Fruit fly (Drosophila melanogaster) whole organism, embryonic: Measurements from ENCODE around the gene CG10413.
A peak's percentile ranks its signal among the peaks of the same experiment; 100 is the strongest.

Experiments
- ATbp ChIP-seq: fragments of 200-800 bp; sonication (Bioruptor generic); optimal IDR thresholded peaks from 2 replicates; lab custom pipeline; 2017; ENCODE audit warnings: missing biosample characterization, mild to moderate bottlenecking, missing genetic modification characterization, missing genetic modification reagents
- B-H1 ChIP-seq: fragments of 200-800 bp; sonication (Bioruptor generic); IDR thresholded peaks from 3 replicates; pipeline ENCODE4 v1.3.6; 2022; ENCODE audit warnings: missing biosample characterization, missing genetic modification characterization
- CG1024 ChIP-seq: fragments of 200-800 bp; sonication (Bioruptor generic); IDR thresholded peaks from 2 replicates; pipeline ENCODE4 v1.3.6; 2022; ENCODE audit warnings: missing biosample characterization, missing genetic modification characterization
- CG10274 ChIP-seq: fragments of 200-800 bp; sonication (Bioruptor generic); optimal IDR thresholded peaks from 3 replicates; lab custom pipeline; 2017; ENCODE audit warnings: missing biosample characterization, mild to moderate bottlenecking, missing genetic modification characterization
- CG13296 ChIP-seq: fragments of 200-800 bp; sonication (Bioruptor generic); optimal IDR thresholded peaks from 3 replicates; lab custom pipeline; 2018; ENCODE audit warnings: missing biosample characterization, mild to moderate bottlenecking, missing genetic modification characterization
- CG14441 ChIP-seq: fragments of 200-800 bp; sonication (Bioruptor generic); IDR thresholded peaks from 2 replicates; pipeline ENCODE4 v1.3.6; 2022; ENCODE audit warnings: missing biosample characterization, missing genetic modification characterization
- CG14965 ChIP-seq: fragments of 200-800 bp; sonication (Bioruptor generic); optimal IDR thresholded peaks from 2 replicates; lab custom pipeline; 2016; ENCODE audit warnings: missing biosample characterization, missing genetic modification characterization, borderline replicate concordance
- CG15479 ChIP-seq: fragments of 200-800 bp; sonication (Bioruptor generic); optimal IDR thresholded peaks from 3 replicates; lab custom pipeline; 2019; ENCODE audit warnings: missing biosample characterization, mild to moderate bottlenecking, missing genetic modification characterization, moderate library complexity
- CG17361 ChIP-seq: fragments of 200-800 bp; sonication (Bioruptor generic); IDR thresholded peaks from 3 replicates; pipeline ENCODE4 v1.3.6; 2022; ENCODE audit warnings: missing biosample characterization, missing genetic modification characterization
- CG17568 ChIP-seq: fragments of 200-800 bp; sonication (Bioruptor generic); optimal IDR thresholded peaks from 2 replicates; lab custom pipeline; 2018; ENCODE audit warnings: missing biosample characterization, mild to moderate bottlenecking, missing genetic modification characterization, moderate library complexity
- CG18262 ChIP-seq: fragments of 200-800 bp; optimal IDR thresholded peaks from 3 replicates; lab custom pipeline; 2019; ENCODE audit warnings: missing biosample characterization, mild to moderate bottlenecking, missing genetic modification characterization, moderate library complexity
- CG18619 ChIP-seq: fragments of 200-800 bp; sonication (Bioruptor generic); optimal IDR thresholded peaks from 3 replicates; lab custom pipeline; 2017; ENCODE audit warnings: missing biosample characterization, mild to moderate bottlenecking, missing genetic modification characterization
- CG2875 ChIP-seq: fragments of 200-800 bp; sonication (Bioruptor generic); optimal IDR thresholded peaks from 2 replicates; lab custom pipeline; 2017; ENCODE audit warnings: missing biosample characterization, mild to moderate bottlenecking, missing genetic modification characterization, missing genetic modification reagents
- CG4328 ChIP-seq: fragments of 200-800 bp; sonication (Bioruptor generic); optimal IDR thresholded peaks from 3 replicates; lab custom pipeline; 2017; ENCODE audit warnings: missing biosample characterization, missing genetic modification reagents, missing genetic modification characterization
- CG43689 ChIP-seq: fragments of 200-800 bp; sonication (Bioruptor generic); IDR thresholded peaks from 2 replicates; pipeline ENCODE4 v1.3.6; 2022; ENCODE audit warnings: missing biosample characterization, missing genetic modification characterization
- CG4404 ChIP-seq: fragments of 200-800 bp; sonication (Bioruptor generic); IDR thresholded peaks from 2 replicates; pipeline ENCODE4 v1.3.6; 2022; ENCODE audit warnings: missing biosample characterization, missing genetic modification characterization
- CG6791 ChIP-seq: fragments of 200-800 bp; sonication (Bioruptor generic); IDR thresholded peaks from 3 replicates; pipeline ENCODE4 v1.3.6; 2022; ENCODE audit warnings: missing biosample characterization, missing genetic modification characterization; ENCODE audit not compliant: partially characterized antibody
- CG7271 ChIP-seq: fragments of 200-800 bp; sonication (Bioruptor generic); optimal IDR thresholded peaks from 2 replicates; lab custom pipeline; 2018; ENCODE audit warnings: missing biosample characterization, mild to moderate bottlenecking, missing genetic modification characterization, moderate library complexity
- CG7786 ChIP-seq: fragments of 200-800 bp; sonication (Bioruptor generic); optimal IDR thresholded peaks from 2 replicates; lab custom pipeline; 2016; ENCODE audit warnings: missing biosample characterization, missing genetic modification characterization
- CG8089 ChIP-seq: fragments of 200-800 bp; sonication (Bioruptor generic); optimal IDR thresholded peaks from 3 replicates; lab custom pipeline; 2016; ENCODE audit warnings: missing biosample characterization, missing genetic modification characterization
- CG8290 ChIP-seq, 3 experiments: fragments of 200-800 bp; sonication (Bioruptor generic); optimal IDR thresholded peaks; 2 replicates each; lab custom pipeline; 2016 to 2019; ENCODE audit warnings: missing biosample characterization in 3 of 3, missing genetic modification characterization in 3 of 3, mild to moderate bottlenecking in 2 of 3, moderate library complexity in 1 of 3
- CG8388 ChIP-seq: fragments of 200-800 bp; sonication (Bioruptor generic); optimal IDR thresholded peaks from 2 replicates; lab custom pipeline; 2019; ENCODE audit warnings: missing biosample characterization, mild to moderate bottlenecking, missing genetic modification characterization, moderate library complexity
- CG8944 ChIP-seq: fragments of 200-800 bp; sonication (Bioruptor generic); optimal IDR thresholded peaks from 3 replicates; lab custom pipeline; 2016; ENCODE audit warnings: missing biosample characterization, missing genetic modification characterization
- CG9437 ChIP-seq: fragments of 200-800 bp; sonication (Bioruptor generic); optimal IDR thresholded peaks from 2 replicates; lab custom pipeline; 2018; ENCODE audit warnings: missing biosample characterization, mild to moderate bottlenecking, missing genetic modification characterization
- Camta ChIP-seq: fragments of 200-800 bp; sonication (Bioruptor generic); optimal IDR thresholded peaks from 2 replicates; lab custom pipeline; 2016; ENCODE audit warnings: missing biosample characterization, missing genetic modification characterization
- Chrac-16 ChIP-seq: fragments of 200-800 bp; sonication (Bioruptor generic); optimal IDR thresholded peaks from 3 replicates; lab custom pipeline; 2016; ENCODE audit warnings: missing biosample characterization, missing genetic modification characterization
- Dbx ChIP-seq: fragments of 200-800 bp; sonication (Bioruptor generic); IDR thresholded peaks from 3 replicates; pipeline ENCODE4 v1.3.6; 2022; ENCODE audit warnings: missing biosample characterization, missing genetic modification characterization
- Drgx ChIP-seq: fragments of 200-800 bp; sonication (Bioruptor generic); IDR thresholded peaks from 2 replicates; pipeline ENCODE4 v1.3.6; 2022; ENCODE audit warnings: missing biosample characterization, missing genetic modification characterization
- Ets65A ChIP-seq: fragments of 200-800 bp; sonication (Bioruptor generic); peaks from one replicate; lab custom pipeline; 2016; ENCODE audit warnings: missing biosample characterization, missing genetic modification characterization
- HLH3B ChIP-seq: fragments of 200-800 bp; sonication (Bioruptor generic); IDR thresholded peaks from 2 replicates; pipeline ENCODE4 v1.3.6; 2022; ENCODE audit warnings: missing biosample characterization, missing genetic modification characterization
- Hmx ChIP-seq: fragments of 200-800 bp; sonication (Bioruptor generic); optimal IDR thresholded peaks from 2 replicates; lab custom pipeline; 2016; ENCODE audit warnings: missing biosample characterization, missing genetic modification characterization
- Lim3 ChIP-seq: fragments of 200-800 bp; sonication (Bioruptor generic); IDR thresholded peaks from 2 replicates; pipeline ENCODE4 v1.3.6; 2022; ENCODE audit warnings: missing biosample characterization, missing genetic modification characterization
- Nf-YB ChIP-seq: fragments of 200-800 bp; sonication (Bioruptor generic); optimal IDR thresholded peaks from 3 replicates; lab custom pipeline; 2019; ENCODE audit warnings: missing biosample characterization, mild to moderate bottlenecking, missing genetic modification characterization, moderate library complexity
- Oaz ChIP-seq: fragments of 200-800 bp; sonication (Bioruptor generic); IDR thresholded peaks from 2 replicates; pipeline ENCODE4 v1.3.6; 2022; ENCODE audit warnings: missing biosample characterization, missing genetic modification characterization
- Tbp ChIP-seq: fragments of >200 bp; optimal IDR thresholded peaks from 2 replicates; lab custom pipeline; 2018; ENCODE audit warnings: missing biosample characterization, missing genetic modification characterization
- Vsx1 ChIP-seq: fragments of 200-800 bp; sonication (Bioruptor generic); optimal IDR thresholded peaks from 2 replicates; lab custom pipeline; 2017; ENCODE audit warnings: missing biosample characterization, mild to moderate bottlenecking, missing genetic modification characterization, missing genetic modification reagents
- bbx ChIP-seq: fragments of 200-800 bp; sonication (Bioruptor generic); IDR thresholded peaks from 2 replicates; pipeline ENCODE4 v1.3.6; 2022; ENCODE audit warnings: missing biosample characterization, missing genetic modification characterization; ENCODE audit not compliant: partially characterized antibody
- cato ChIP-seq: fragments of 200-800 bp; sonication (Bioruptor generic); optimal IDR thresholded peaks from 2 replicates; lab custom pipeline; 2016; ENCODE audit warnings: missing biosample characterization, missing genetic modification characterization, borderline replicate concordance
- chinmo ChIP-seq: fragments of 200-800 bp; sonication (Bioruptor generic); IDR thresholded peaks from 4 replicates; pipeline ENCODE4 v1.3.6; 2022; ENCODE audit warnings: missing biosample characterization, missing genetic modification characterization; ENCODE audit not compliant: partially characterized antibody
- dimm ChIP-seq: fragments of 200-800 bp; sonication (Bioruptor generic); IDR thresholded peaks from 2 replicates; pipeline ENCODE4 v1.3.6; 2022; ENCODE audit warnings: missing biosample characterization, missing genetic modification characterization
- esg ChIP-seq: fragments of 200-800 bp; sonication (Bioruptor generic); conservative IDR thresholded peaks from 2 replicates; pipeline ENCODE4 v1.3.6; 2022; ENCODE audit warnings: missing biosample characterization, missing genetic modification characterization
- grau ChIP-seq: fragments of 200-800 bp; optimal IDR thresholded peaks from 3 replicates; lab custom pipeline; 2019; ENCODE audit warnings: missing biosample characterization, mild to moderate bottlenecking, missing genetic modification characterization, moderate library complexity
- hb ChIP-seq: fragments of 200-800 bp; sonication (Bioruptor generic); IDR thresholded peaks from 3 replicates; pipeline ENCODE4 v1.3.6; 2022; ENCODE audit warnings: missing biosample characterization, missing genetic modification characterization; ENCODE audit not compliant: partially characterized antibody
- insv ChIP-seq, 2 experiments: fragments of 200-800 bp; sonication (Bioruptor generic); optimal IDR thresholded peaks; 3 replicates each; lab custom pipeline; 2016 to 2018; ENCODE audit warnings: missing biosample characterization in 2 of 2, missing genetic modification characterization in 2 of 2
- jing ChIP-seq: fragments of 200-800 bp; sonication (Bioruptor generic); optimal IDR thresholded peaks from 2 replicates; lab custom pipeline; 2018; ENCODE audit warnings: missing biosample characterization, mild to moderate bottlenecking, missing genetic modification characterization
- klu ChIP-seq: fragments of 200-800 bp; sonication (Bioruptor generic); IDR thresholded peaks from 2 replicates; pipeline ENCODE4 v1.3.6; 2022; ENCODE audit warnings: missing biosample characterization, missing genetic modification characterization
- sqz ChIP-seq: fragments of 200-800 bp; sonication (Bioruptor generic); optimal IDR thresholded peaks from 3 replicates; lab custom pipeline; 2018; ENCODE audit warnings: missing biosample characterization, mild to moderate bottlenecking, missing genetic modification characterization
- sr ChIP-seq: fragments of 200-800 bp; sonication (Bioruptor generic); IDR thresholded peaks from 3 replicates; pipeline ENCODE4 v1.3.6; 2022; ENCODE audit warnings: missing biosample characterization, missing genetic modification characterization
- zfh2 ChIP-seq: fragments of 200-800 bp; sonication (Bioruptor generic); optimal IDR thresholded peaks from 2 replicates; lab custom pipeline; 2016; ENCODE audit warnings: missing biosample characterization, missing genetic modification characterization

Gene CG10413

dm6 chr2L:18557965-18558537 is 47.0 kb downstream of the CG10413 start (continued):
- TF ChIP-seq CG7786 (GFP tag; lab: Kevin White, UChicago) (no peak), bbx (GFP tag; lab: Robert Waterston, UW) (no peak), Drgx (GFP tag; lab: Robert Waterston, UW) (peak; percentile 84), zfh2 (GFP tag; lab: Kevin White, UChicago) (peak; percentile 29), CG4404 (GFP tag; lab: Robert Waterston, UW) (no peak), sr (GFP tag; lab: Robert Waterston, UW) (peak; percentile 68), Lim3 (GFP tag; lab: Robert Waterston, UW) (peak; percentile 81), cato (GFP tag; lab: Kevin White, UChicago) (peak; percentile 43), klu (GFP tag; lab: Robert Waterston, UW) (0 out of 2 replicates have a peak, but pooled peaks have one; percentile 42), CG17361 (peak; percentile 78), CG17568 (peak; percentile 47), CG8944 (no peak), Ets65A (GFP tag; lab: Kevin White, UChicago) (no peak), sqz (peak; percentile 31), CG2875 (GFP tag; lab: Kevin White, UChicago) (peak; percentile 28), Tbp (GFP tag; lab: Kevin White, UChicago) (no peak), CG13296 (GFP tag; lab: Kevin White, UChicago) (peak; percentile 65), CG6791 (GFP tag; lab: Robert Waterston, UW) (no peak), jing (GFP tag; lab: Kevin White, UChicago) (peak; percentile 10), B-H1 (GFP tag; lab: Robert Waterston, UW) (peak; percentile 64; the same call in 2 of the 3 replicates), esg (GFP tag; lab: Robert Waterston, UW) (peak; percentile 85), hb (GFP tag; lab: Robert Waterston, UW) (no peak), CG8089 (GFP tag; lab: Kevin White, UChicago) (no peak), chinmo (GFP tag; lab: Robert Waterston, UW) (0 out of 4 replicates have a peak, but pooled peaks have one; percentile 36), Dbx (GFP tag; lab: Robert Waterston, UW) (peak; percentile 92), insv (GFP tag; optimal IDR thresholded peaks at IDR 0.05; lab: Kevin White, UChicago) (no peak), CG43689 (GFP tag; lab: Robert Waterston, UW) (peak; percentile 46; the same call in 1 of the 2 replicates), CG4328 (GFP tag; lab: Kevin White, UChicago) (no peak), Chrac-16 (GFP tag; lab: Kevin White, UChicago) (peak; percentile 47), Nf-YB (GFP tag; lab: Kevin White, UChicago) (peak; percentile 55), CG9437 (GFP tag; lab: Kevin White, UChicago) (peak; percentile 53), CG14441 (GFP tag; lab: Robert Waterston, UW) (peak; percentile 76; the same call in 1 of the 2 replicates), Camta (GFP tag; lab: Kevin White, UChicago) (peak; percentile 18), CG1024 (GFP tag; lab: Robert Waterston, UW) (peak; percentile 73), dimm (GFP tag; lab: Robert Waterston, UW) (no peak; the same call in 1 of the 2 replicates), Hmx (GFP tag; lab: Kevin White, UChicago) (no peak), CG18262 (peak; percentile 76), grau (peak; percentile 84), HLH3B (peak; percentile 86), CG18619 (GFP tag; lab: Kevin White, UChicago) (peak; percentile 64), CG15479 (GFP tag; lab: Kevin White, UChicago) (no peak), CG10274 (GFP tag; lab: Kevin White, UChicago) (peak; percentile 7), Oaz (GFP tag; lab: Robert Waterston, UW) (peak; percentile 76), Vsx1 (GFP tag; lab: Kevin White, UChicago) (peak; percentile 41), CG8388 (GFP tag; lab: Kevin White, UChicago) (peak; percentile 52), ATbp (GFP tag; lab: Kevin White, UChicago) (peak; percentile 74), CG14965 (GFP tag; lab: Kevin White, UChicago) (no peak), CG7271 (tag; lab: Kevin White, UChicago) (no peak), CG8290 (GFP tag; optimal IDR thresholded peaks at IDR 0.05; lab: Kevin White, UChicago) (peak; percentile 6), CG8290 (tag; optimal IDR thresholded peaks at IDR 0.05; lab: Kevin White, UChicago) (peak in 1 of 2 experiments; percentile 8)
